Comparison of ENCODE assay signal across 3 fruit fly cellular contexts in the genomic region with DNA sequence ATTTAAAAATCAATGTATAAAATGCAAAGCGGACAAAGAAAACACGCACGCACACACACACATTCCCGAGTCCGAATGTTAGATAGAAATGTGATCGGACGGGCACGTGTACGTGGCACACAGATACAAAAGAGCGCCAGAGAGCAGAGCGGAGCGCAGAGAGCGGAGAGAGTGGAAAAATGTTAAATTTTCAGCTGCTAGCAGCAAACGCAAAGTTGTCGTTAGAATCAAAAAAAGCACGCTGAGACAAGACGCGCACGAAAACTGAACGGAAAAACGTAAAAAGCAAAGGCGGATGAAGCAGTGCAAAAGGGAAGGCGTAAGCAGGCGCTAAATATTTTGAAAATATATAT.
A peak's percentile ranks its signal among the peaks of the same experiment; 100 is the strongest.
TF ChIP-seq lines count a peak whose summit lies in the region.

No protein-coding gene starts in this region.

TF ChIP-seq in whole organism, adult, 20 proteins besides CTCF, POLR2A, EP300 and RAD21 (continued from another document):
- no peak for TF ChIP-seq CG7101 (tag; optimal IDR thresholded peaks at IDR 0.05; lab: Kevin White, UChicago)
- TF ChIP-seq toe (GFP tag; optimal IDR thresholded peaks at IDR 0.05; lab: Kevin White, UChicago) = no peak
- TF ChIP-seq Mnt (GFP tag; optimal IDR thresholded peaks at IDR 0.05; lab: Kevin White, UChicago) = peak; percentile 95

TF ChIP-seq in whole organism, embryonic, 481 proteins besides CTCF, POLR2A, EP300 and RAD21 (continued from another document and continues in another):
- TF ChIP-seq CG42726 (GFP tag; IDR thresholded peaks at IDR 0.05; lab: Robert Waterston, UW; ENCODE audit: partially characterized antibody) = no peak
- TF ChIP-seq ftz-f1 (GFP tag; optimal IDR thresholded peaks at IDR 0.05; lab: Kevin White, UChicago) = peak; percentile 14
- TF ChIP-seq CG4404 (GFP tag; IDR thresholded peaks at IDR 0.05; lab: Robert Waterston, UW) = no peak
- TF ChIP-seq btn (GFP tag; optimal IDR thresholded peaks at IDR 0.05; lab: Kevin White, UChicago) = no peak
- TF ChIP-seq kah (GFP tag; optimal IDR thresholded peaks at IDR 0.05; lab: Kevin White, UChicago) = peak; percentile 79
- no peak for TF ChIP-seq Sox102F (GFP tag; optimal IDR thresholded peaks at IDR 0.05; lab: Kevin White, UChicago)
- no peak for TF ChIP-seq Hr78 (GFP tag; optimal IDR thresholded peaks at IDR 0.05; lab: Kevin White, UChicago)
- peak; percentile 22 for TF ChIP-seq Hmr (GFP tag; optimal IDR thresholded peaks at IDR 0.05; lab: Kevin White, UChicago)
- TF ChIP-seq inv (GFP tag; IDR thresholded peaks at IDR 0.05; lab: Robert Waterston, UW; ENCODE audit: partially characterized antibody) = no peak
- no peak for TF ChIP-seq vnd (GFP tag; IDR thresholded peaks at IDR 0.05; lab: Robert Waterston, UW; ENCODE audit: partially characterized antibody)
- no peak for TF ChIP-seq gcm2 (GFP tag; optimal IDR thresholded peaks at IDR 0.05; lab: Kevin White, UChicago)
- no peak for TF ChIP-seq CG10147 (GFP tag; optimal IDR thresholded peaks at IDR 0.05; lab: Kevin White, UChicago)
- no peak for TF ChIP-seq HLH3B (GFP tag; IDR thresholded peaks at IDR 0.05; lab: Robert Waterston, UW)
- no peak for TF ChIP-seq Asciz (GFP tag; optimal IDR thresholded peaks at IDR 0.05; lab: Kevin White, UChicago)
- no peak for TF ChIP-seq emc (GFP tag; optimal IDR thresholded peaks at IDR 0.05; lab: Kevin White, UChicago)
- TF ChIP-seq lilli (GFP tag; optimal IDR thresholded peaks at IDR 0.05; lab: Kevin White, UChicago) = peak; percentile 17
- TF ChIP-seq HLHmδ (GFP tag; optimal IDR thresholded peaks at IDR 0.05; lab: Kevin White, UChicago) = peak; percentile 52
- no peak for TF ChIP-seq Gsc (GFP tag; IDR thresholded peaks at IDR 0.05; lab: Robert Waterston, UW)
- no peak for TF ChIP-seq CG15479 (GFP tag; optimal IDR thresholded peaks at IDR 0.05; lab: Kevin White, UChicago)
- peak; percentile 47 for TF ChIP-seq CG7745 (tag; optimal IDR thresholded peaks at IDR 0.05; lab: Kevin White, UChicago)
- TF ChIP-seq CG12744 (GFP tag; optimal IDR thresholded peaks at IDR 0.05; lab: Kevin White, UChicago) = no peak
- TF ChIP-seq cad (GFP tag; optimal IDR thresholded peaks at IDR 0.05; lab: Kevin White, UChicago) = no peak
- no peak for TF ChIP-seq org-1 (GFP tag; optimal IDR thresholded peaks at IDR 0.05; lab: Kevin White, UChicago)
- TF ChIP-seq cas (GFP tag; IDR thresholded peaks at IDR 0.05; lab: Robert Waterston, UW) = no peak
- no peak for TF ChIP-seq D19A (tag; optimal IDR thresholded peaks at IDR 0.05; lab: Kevin White, UChicago)
- peak; percentile 68 for TF ChIP-seq CG9437 (GFP tag; optimal IDR thresholded peaks at IDR 0.05; lab: Kevin White, UChicago)
- TF ChIP-seq Xbp1 (GFP tag; optimal IDR thresholded peaks at IDR 0.05; lab: Kevin White, UChicago) = peak; percentile 17
- no peak for TF ChIP-seq Nf-YA (GFP tag; IDR thresholded peaks at IDR 0.05; lab: Robert Waterston, UW)
- TF ChIP-seq Opbp (GFP tag; IDR thresholded peaks at IDR 0.05; lab: Robert Waterston, UW; ENCODE audit: partially characterized antibody) = no peak
- no peak for TF ChIP-seq bab2 (GFP tag; optimal IDR thresholded peaks at IDR 0.05; lab: Kevin White, UChicago)
- TF ChIP-seq crc (GFP tag; optimal IDR thresholded peaks at IDR 0.05; lab: Kevin White, UChicago) = no peak
- no peak for TF ChIP-seq Sin3A (optimal IDR thresholded peaks at IDR 0.05; lab: Kevin White, UChicago)
- no peak for TF ChIP-seq pho (GFP tag; optimal IDR thresholded peaks at IDR 0.05; lab: Kevin White, UChicago)
- no peak for TF ChIP-seq CG33213 (GFP tag; optimal IDR thresholded peaks at IDR 0.05; lab: Kevin White, UChicago)
- no peak for TF ChIP-seq CG1024 (GFP tag; IDR thresholded peaks at IDR 0.05; lab: Robert Waterston, UW)
- TF ChIP-seq CG18262 (tag; optimal IDR thresholded peaks at IDR 0.05; lab: Kevin White, UChicago) = no peak
- no peak for TF ChIP-seq pita (GFP tag; optimal IDR thresholded peaks at IDR 0.05; lab: Kevin White, UChicago)
- TF ChIP-seq hkb (optimal IDR thresholded peaks at IDR 0.05; lab: Kevin White, UChicago) = no peak
- TF ChIP-seq hkb (GFP tag; IDR thresholded peaks at IDR 0.05; lab: Robert Waterston, UW) = no peak
- TF ChIP-seq CG1233 (GFP tag; optimal IDR thresholded peaks at IDR 0.05; lab: Kevin White, UChicago) = no peak
- TF ChIP-seq wdn (GFP tag; IDR thresholded peaks at IDR 0.05; lab: Robert Waterston, UW) = no peak
- TF ChIP-seq mam (GFP tag; optimal IDR thresholded peaks at IDR 0.05; lab: Kevin White, UChicago) = no peak
- TF ChIP-seq CG34376 (GFP tag; optimal IDR thresholded peaks at IDR 0.05; lab: Kevin White, UChicago) = peak; percentile 72
- peak; percentile 7 for TF ChIP-seq lab (GFP tag; optimal IDR thresholded peaks at IDR 0.05; lab: Kevin White, UChicago)
- TF ChIP-seq CG15696 (tag; optimal IDR thresholded peaks at IDR 0.05; lab: Kevin White, UChicago) = no peak
- TF ChIP-seq zf30C (GFP tag; optimal IDR thresholded peaks at IDR 0.05; lab: Kevin White, UChicago) = no peak
- TF ChIP-seq CG4617 (GFP tag; optimal IDR thresholded peaks at IDR 0.05; lab: Kevin White, UChicago; ENCODE audit: borderline replicate concordance) = no peak
- TF ChIP-seq CG15514 (GFP tag; optimal IDR thresholded peaks at IDR 0.05; lab: Kevin White, UChicago) = peak; percentile 36
- TF ChIP-seq Bgb (GFP tag; IDR thresholded peaks at IDR 0.05; lab: Robert Waterston, UW; ENCODE audit: partially characterized antibody) = no peak
- TF ChIP-seq CG7987 (GFP tag; optimal IDR thresholded peaks at IDR 0.05; lab: Kevin White, UChicago) = peak; percentile 28
- TF ChIP-seq lola (GFP tag; optimal IDR thresholded peaks at IDR 0.05; lab: Kevin White, UChicago) = no peak
- no peak for TF ChIP-seq Eip74EF (GFP tag; optimal IDR thresholded peaks at IDR 0.05; lab: Kevin White, UChicago)
- no peak for TF ChIP-seq CG8359 (GFP tag; optimal IDR thresholded peaks at IDR 0.05; lab: Kevin White, UChicago; ENCODE audit: borderline replicate concordance)
- TF ChIP-seq CG8388 (GFP tag; optimal IDR thresholded peaks at IDR 0.05; lab: Kevin White, UChicago) = no peak
- TF ChIP-seq Taf1 (GFP tag; IDR thresholded peaks at IDR 0.05; lab: Robert Waterston, UW) = no peak
- no peak for TF ChIP-seq scrt (GFP tag; optimal IDR thresholded peaks at IDR 0.05; lab: Kevin White, UChicago)
- TF ChIP-seq CG4820 (GFP tag; optimal IDR thresholded peaks at IDR 0.05; lab: Kevin White, UChicago) = no peak
- TF ChIP-seq CG10366 (GFP tag; IDR thresholded peaks at IDR 0.05; lab: Robert Waterston, UW) = no peak
- no peak for TF ChIP-seq MESR4 (GFP tag; optimal IDR thresholded peaks at IDR 0.05; lab: Kevin White, UChicago)
- peak; percentile 44 for TF ChIP-seq CG6854 (GFP tag; optimal IDR thresholded peaks at IDR 0.05; lab: Kevin White, UChicago)
- TF ChIP-seq Sox100B (GFP tag; optimal IDR thresholded peaks at IDR 0.05; lab: Kevin White, UChicago) = no peak
- TF ChIP-seq CG14441 (GFP tag; IDR thresholded peaks at IDR 0.05; lab: Robert Waterston, UW) = no peak
- TF ChIP-seq CG8089 (GFP tag; optimal IDR thresholded peaks at IDR 0.05; lab: Kevin White, UChicago) = no peak
- TF ChIP-seq CG11723 (GFP tag; optimal IDR thresholded peaks at IDR 0.05; lab: Kevin White, UChicago) = no peak

TF ChIP-seq in whole organism, prepupa, 60 proteins besides CTCF, POLR2A, EP300 and RAD21 (continued from another document):
- no peak for TF ChIP-seq CG15336 (GFP tag; IDR thresholded peaks at IDR 0.05; lab: Robert Waterston, UW)
- peak; percentile 1 for TF ChIP-seq esn (GFP tag; optimal IDR thresholded peaks at IDR 0.05; lab: Kevin White, UChicago)
- TF ChIP-seq CG16779 (tag; optimal IDR thresholded peaks at IDR 0.05; lab: Kevin White, UChicago) = peak; percentile 49
- peak; percentile 19 for TF ChIP-seq Lpt (GFP tag; optimal IDR thresholded peaks at IDR 0.05; lab: Kevin White, UChicago)
- peak; percentile 34 for TF ChIP-seq Sox102F (GFP tag; optimal IDR thresholded peaks at IDR 0.05; lab: Kevin White, UChicago)
